Worm (Caenorhabditis elegans) whole organism, young adult: Measurements from ENCODE around the gene C14E2.3.
A peak's percentile ranks its signal among the peaks of the same experiment; 100 is the strongest.

ENCODE experiments used
- C17E4.6 ChIP-seq: fragments of 200-800 bp; sonication (Bioruptor generic); IDR thresholded peaks from 2 replicates; pipeline ENCODE4 v1.3.6; 2022; ENCODE audit warnings: missing genetic modification reagents, missing genetic modification characterization, missing compliant biosample characterization
- F10E7.11 ChIP-seq: sonication (generic microtip); optimal IDR thresholded peaks from 2 replicates; lab custom pipeline; 2017; ENCODE audit warnings: mild to moderate bottlenecking, missing genetic modification characterization, moderate library complexity, missing compliant biosample characterization
- F23B12.7 ChIP-seq: sonication (generic microtip); optimal IDR thresholded peaks from 2 replicates; lab custom pipeline; 2017; ENCODE audit warnings: missing genetic modification characterization, mild to moderate bottlenecking, missing compliant biosample characterization, antibody characterized with exemption, moderate library complexity; ENCODE audit not compliant: insufficient read depth
- F52B5.7 ChIP-seq: sonication (generic microtip); optimal IDR thresholded peaks from 2 replicates; lab custom pipeline; 2016; ENCODE audit warnings: mild to moderate bottlenecking, missing genetic modification characterization, missing compliant biosample characterization
- K12H6.12 ChIP-seq: fragments of 200-800 bp; sonication (Bioruptor generic); optimal IDR thresholded peaks from 2 replicates; lab custom pipeline; 2018; ENCODE audit warnings: mild to moderate bottlenecking, missing genetic modification characterization, missing compliant biosample characterization
- Y79H2A.3 ChIP-seq: fragments of 200-800 bp; sonication (Bioruptor generic); conservative IDR thresholded peaks from 2 replicates; pipeline ENCODE4 v1.3.6; 2022; ENCODE audit warnings: missing genetic modification reagents, missing genetic modification characterization, missing compliant biosample characterization
- ZK185.1 ChIP-seq: sonication (generic microtip); optimal IDR thresholded peaks from 2 replicates; lab custom pipeline; 2016; ENCODE audit warnings: mild to moderate bottlenecking, missing genetic modification characterization, missing compliant biosample characterization; ENCODE audit not compliant: poor library complexity, severe bottlenecking
- ama-1 ChIP-seq, 3 experiments: fragments of 150-350 bp in 1 of 3; sonication (generic microtip) in 2 of 3; optimal IDR thresholded peaks; 2 replicates each; lab custom pipeline; 2014 to 2018; ENCODE audit warnings: missing biosample characterization in 2 of 3, missing genetic modification characterization in 2 of 3, missing genetic modification reagents in 2 of 3
- aptf-3 ChIP-seq: fragments of 200-800 bp; sonication (Bioruptor generic); IDR thresholded peaks from 2 replicates; pipeline ENCODE4 v1.3.6; 2022; ENCODE audit warnings: missing genetic modification characterization, missing compliant biosample characterization
- atf-7 ChIP-seq: sonication (generic microtip); optimal IDR thresholded peaks from 2 replicates; lab custom pipeline; 2017; ENCODE audit warnings: mild to moderate bottlenecking, missing genetic modification characterization, missing compliant biosample characterization
- attf-5 ChIP-seq: fragments of 200-800 bp; sonication (Bioruptor generic); optimal IDR thresholded peaks from 2 replicates; lab custom pipeline; 2018; ENCODE audit warnings: mild to moderate bottlenecking, missing genetic modification characterization, missing compliant biosample characterization
- cebp-1 ChIP-seq, 2 experiments: fragments of 200-800 bp in 1 of 2; sonication (Bioruptor generic) in 1 of 2; sonication (generic microtip) in 1 of 2; IDR thresholded peaks in 1 of 2; optimal IDR thresholded peaks in 1 of 2; 2 replicates each; pipeline versions ENCODE4 v1.3.6 to Lab custom; 2017 to 2022; ENCODE audit warnings: missing compliant biosample characterization in 2 of 2, missing genetic modification characterization in 2 of 2, mild to moderate bottlenecking in 1 of 2, missing genetic modification reagents in 1 of 2, moderate library complexity in 1 of 2
- ceh-100 ChIP-seq: fragments of 200-800 bp; sonication (Bioruptor generic); IDR thresholded peaks from 2 replicates; pipeline ENCODE4 v1.3.6; 2022; ENCODE audit warnings: missing genetic modification reagents, missing genetic modification characterization, missing compliant biosample characterization
- ceh-27 ChIP-seq: fragments of 200-800 bp; sonication (Bioruptor generic); optimal IDR thresholded peaks from 2 replicates; lab custom pipeline; 2018; ENCODE audit warnings: mild to moderate bottlenecking, missing genetic modification characterization, moderate library complexity, missing compliant biosample characterization
- ceh-58 ChIP-seq: fragments of 200-800 bp; sonication (Bioruptor generic); IDR thresholded peaks from 2 replicates; pipeline ENCODE4 v1.3.6; 2022; ENCODE audit warnings: missing genetic modification characterization, missing compliant biosample characterization
- dox-1 ChIP-seq: fragments of 200-800 bp; sonication (Bioruptor generic); IDR thresholded peaks from 2 replicates; pipeline ENCODE4 v1.3.6; 2022; ENCODE audit warnings: missing genetic modification reagents, missing genetic modification characterization, missing compliant biosample characterization
- dpff-1 ChIP-seq: sonication (generic microtip); optimal IDR thresholded peaks from 2 replicates; lab custom pipeline; 2017; ENCODE audit warnings: mild to moderate bottlenecking, missing genetic modification characterization, missing compliant biosample characterization
- egl-18 ChIP-seq: fragments of 200-800 bp; sonication (Bioruptor generic); IDR thresholded peaks from 2 replicates; pipeline ENCODE4 v1.3.6; 2022; ENCODE audit warnings: missing genetic modification reagents, missing genetic modification characterization, missing compliant biosample characterization
- egl-44 ChIP-seq: fragments of 200-800 bp; sonication (Bioruptor generic); IDR thresholded peaks from 2 replicates; pipeline ENCODE4 v1.3.6; 2022; ENCODE audit warnings: missing genetic modification reagents, missing genetic modification characterization, missing compliant biosample characterization
- ekl-4 ChIP-seq: fragments of 200-800 bp; sonication (Bioruptor generic); IDR thresholded peaks from 2 replicates; pipeline ENCODE4 v1.3.6; 2022; ENCODE audit warnings: missing genetic modification reagents, missing genetic modification characterization, missing compliant biosample characterization
- gei-17 ChIP-seq: fragments of 200-800 bp; sonication (Bioruptor generic); optimal IDR thresholded peaks from 2 replicates; lab custom pipeline; 2018; ENCODE audit warnings: mild to moderate bottlenecking, missing genetic modification characterization, missing compliant biosample characterization
- him-1 ChIP-seq: sonication (generic microtip); optimal IDR thresholded peaks from 2 replicates; lab custom pipeline; 2016; ENCODE audit warnings: missing genotype, missing genetic modification reagents, missing genetic modification characterization, missing compliant biosample characterization
- hmg-1.2 ChIP-seq: fragments of 200-800 bp; sonication (Bioruptor generic); IDR thresholded peaks from 2 replicates; pipeline ENCODE4 v1.3.6; 2022; ENCODE audit warnings: missing genetic modification reagents, missing genetic modification characterization, missing compliant biosample characterization
- let-526 ChIP-seq: fragments of 200-800 bp; sonication (Bioruptor generic); IDR thresholded peaks from 2 replicates; pipeline ENCODE4 v1.3.6; 2022; ENCODE audit warnings: missing genetic modification reagents, missing genetic modification characterization, missing compliant biosample characterization
- lin-26 ChIP-seq: fragments of 200-800 bp; sonication (Bioruptor generic); IDR thresholded peaks from 2 replicates; pipeline ENCODE4 v1.3.6; 2022; ENCODE audit warnings: missing genetic modification reagents, missing genetic modification characterization, missing compliant biosample characterization
- lin-35 ChIP-seq, 3 experiments: fragments of 150-350 bp in 2 of 3; sonication (generic microtip) in 1 of 3; optimal IDR thresholded peaks; 2 replicates each; lab custom pipeline; 2014 to 2018; ENCODE audit warnings: missing biosample characterization in 3 of 3, missing genetic modification characterization in 3 of 3, missing genetic modification reagents in 3 of 3
- lir-1 ChIP-seq: fragments of 200-800 bp; sonication (Bioruptor generic); conservative IDR thresholded peaks from 2 replicates; pipeline ENCODE4 v1.3.6; 2022; ENCODE audit warnings: missing genetic modification reagents, missing genetic modification characterization, missing compliant biosample characterization
- madf-10 ChIP-seq: sonication (generic microtip); optimal IDR thresholded peaks from 2 replicates; lab custom pipeline; 2016; ENCODE audit warnings: mild to moderate bottlenecking, missing genetic modification characterization, missing compliant biosample characterization
- madf-3 ChIP-seq: fragments of 200-800 bp; sonication (Bioruptor generic); IDR thresholded peaks from 2 replicates; pipeline ENCODE4 v1.3.6; 2022; ENCODE audit warnings: missing genetic modification reagents, missing genetic modification characterization, missing compliant biosample characterization
- madf-8 ChIP-seq: fragments of 200-800 bp; sonication (Bioruptor generic); conservative IDR thresholded peaks from 2 replicates; pipeline ENCODE4 v1.3.6; 2022; ENCODE audit warnings: missing genetic modification reagents, missing genetic modification characterization, missing compliant biosample characterization
- mxl-1 ChIP-seq: sonication (generic microtip); optimal IDR thresholded peaks from 2 replicates; lab custom pipeline; 2016; ENCODE audit warnings: missing genetic modification characterization, missing compliant biosample characterization
- nfyb-1 ChIP-seq: fragments of 200-800 bp; sonication (Bioruptor generic); IDR thresholded peaks from 2 replicates; pipeline ENCODE4 v1.3.6; 2022; ENCODE audit warnings: missing genetic modification reagents, missing genetic modification characterization, missing compliant biosample characterization
- nhr-90 ChIP-seq: sonication (generic microtip); optimal IDR thresholded peaks from 2 replicates; lab custom pipeline; 2016; ENCODE audit warnings: missing genotype, mild to moderate bottlenecking, missing genetic modification characterization, missing compliant biosample characterization
- rpc-1 ChIP-seq, 2 experiments: fragments of 150-350 bp in 1 of 2; sonication (generic microtip) in 1 of 2; optimal IDR thresholded peaks; 2 replicates each; lab custom pipeline; 2014 to 2018; ENCODE audit warnings: missing biosample characterization in 1 of 2, missing genetic modification characterization in 1 of 2, missing genetic modification reagents in 1 of 2, missing genotype in 1 of 2
- snpc-4 ChIP-seq, 5 experiments: fragments of 150-350 bp in 1 of 5; sonication (generic microtip) in 4 of 5; optimal IDR thresholded peaks; 2 replicates each; lab custom pipeline; 2014 to 2018; ENCODE audit warnings: missing genetic modification characterization in 5 of 5, missing biosample characterization in 3 of 5, antibody characterized with exemption in 2 of 5, mild to moderate bottlenecking in 2 of 5, missing compliant biosample characterization in 2 of 5, missing genotype in 2 of 5, moderate library complexity in 2 of 5, missing genetic modification reagents in 1 of 5
- somi-1 ChIP-seq: fragments of 200-800 bp; sonication (Bioruptor generic); optimal IDR thresholded peaks from 2 replicates; lab custom pipeline; 2018; ENCODE audit warnings: mild to moderate bottlenecking, missing genetic modification characterization, missing compliant biosample characterization
- tbp1 ChIP-seq: fragments of 200-800 bp; sonication (Bioruptor generic); optimal IDR thresholded peaks from 2 replicates; lab custom pipeline; 2018; ENCODE audit warnings: mild to moderate bottlenecking, missing genetic modification characterization, missing compliant biosample characterization
- tbx-9 ChIP-seq: sonication (generic microtip); optimal IDR thresholded peaks from 2 replicates; lab custom pipeline; 2016; ENCODE audit warnings: borderline replicate concordance, missing genetic modification characterization, inconsistent platforms, missing compliant biosample characterization
- tlf-1 ChIP-seq: fragments of 200-800 bp; sonication (Bioruptor generic); optimal IDR thresholded peaks from 2 replicates; lab custom pipeline; 2018; ENCODE audit warnings: mild to moderate bottlenecking, missing genetic modification characterization, missing compliant biosample characterization
- zfh-2 ChIP-seq: fragments of 200-800 bp; sonication (Bioruptor generic); conservative IDR thresholded peaks from 2 replicates; pipeline ENCODE4 v1.3.6; 2022; ENCODE audit warnings: missing genetic modification reagents, missing genetic modification characterization, missing compliant biosample characterization
- ztf-18 ChIP-seq: sonication (generic microtip); optimal IDR thresholded peaks from 2 replicates; lab custom pipeline; 2016; ENCODE audit warnings: missing genotype, mild to moderate bottlenecking, missing genetic modification characterization, missing compliant biosample characterization
- ztf-26 ChIP-seq: sonication (generic microtip); optimal IDR thresholded peaks from 2 replicates; lab custom pipeline; 2017; ENCODE audit warnings: missing genetic modification characterization, missing compliant biosample characterization

Gene C14E2.3

DNA sequence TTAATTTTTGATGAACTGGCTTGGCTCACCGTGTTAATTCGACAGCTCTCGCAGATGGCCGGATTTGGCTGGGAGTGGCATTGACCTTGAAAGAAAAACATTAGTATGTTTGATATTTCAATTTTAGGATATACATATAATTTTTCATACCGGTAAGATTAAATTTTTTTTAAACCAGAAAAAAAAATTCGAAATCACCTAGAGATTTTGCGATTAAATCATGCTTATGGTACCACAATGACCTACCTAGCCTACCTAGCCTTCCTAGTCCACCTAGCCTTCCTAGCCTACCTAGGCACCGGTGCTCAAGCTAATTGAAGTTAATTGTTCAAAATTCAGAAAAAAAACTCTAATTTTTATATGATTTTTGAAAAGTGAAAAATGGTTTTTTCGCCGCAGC is at the start of gene C14E2.3:
TSS of gene C14E2.3 (minus strand) at position 101 of the 400 bp plus-strand sequence.
- TF ChIP-seq C17E4.6 (GFP tag; lab: Robert Waterston, UW): no peak
- no peak for TF ChIP-seq egl-44 (GFP tag; lab: Robert Waterston, UW)
- no peak for TF ChIP-seq him-1 (tag; lab: Kevin White, UChicago)
- no peak for TF ChIP-seq ztf-18 (tag; lab: Kevin White, UChicago)
- no peak for TF ChIP-seq madf-3 (GFP tag; lab: Robert Waterston, UW)
- TF ChIP-seq aptf-3 (GFP tag; lab: Robert Waterston, UW): no peak
- TF ChIP-seq nfyb-1 (GFP tag; lab: Robert Waterston, UW): no peak
- TF ChIP-seq nhr-90 (tag; lab: Kevin White, UChicago): no peak
- TF ChIP-seq madf-10: no peak
- no peak for TF ChIP-seq tbp1
- TF ChIP-seq F23B12.7 (tag; lab: Kevin White, UChicago): no peak

ce11 chrX:1860422-1860821 is 49.1 kb upstream of the C14E2.3 start, which contains the start of gene T26C11.8:
Gene T26C11.8, plus strand, starts transcription at chrX:1860722.
- TF ChIP-seq egl-18 (GFP tag; lab: Robert Waterston, UW) (no peak), F10E7.11 (tag; lab: Kevin White, UChicago) (no peak), snpc-4 (GFP tag; optimal IDR thresholded peaks at IDR 0.05; lab: Kevin White, UChicago) (no peak), snpc-4 (tag; optimal IDR thresholded peaks at IDR 0.05; lab: Kevin White, UChicago) (no peak)

DNA sequence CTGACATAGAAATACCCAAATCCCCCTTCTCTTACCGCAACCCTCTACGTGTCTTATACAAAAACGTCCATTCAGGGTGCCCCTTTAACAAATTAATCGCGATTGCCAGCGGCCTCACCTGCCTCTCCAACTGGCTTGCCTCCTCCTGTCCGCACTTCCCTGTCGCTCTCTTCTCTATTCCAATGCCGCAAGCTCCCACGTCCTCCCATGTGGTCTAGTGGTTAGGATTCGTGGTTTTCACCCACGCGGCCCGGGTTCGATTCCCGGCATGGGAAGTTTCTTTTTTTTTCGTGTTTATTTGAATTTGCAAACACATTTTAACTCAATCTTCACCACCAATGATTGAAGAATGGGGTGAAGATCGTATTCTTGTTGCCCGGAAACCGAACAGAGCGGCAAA is 47.3 kb upstream of the C14E2.3 start:
- TF ChIP-seq ama-1 (optimal IDR thresholded peaks at IDR 0.05; lab: Kevin White, UChicago) (no peak), ama-1 (GFP tag; optimal IDR thresholded peaks at IDR 0.05; lab: Kevin White, UChicago) (peak in 1 of 2 experiments; percentile 82), ZK185.1 (tag; lab: Kevin White, UChicago) (no peak), attf-5 (GFP tag; lab: Kevin White, UChicago) (peak; percentile 43), ceh-100 (peak; percentile 23; the same call in 1 of the 2 replicates), ceh-27 (GFP tag; lab: Kevin White, UChicago) (no peak), somi-1 (GFP tag; lab: Kevin White, UChicago) (no peak), zfh-2 (GFP tag; lab: Robert Waterston, UW) (peak; percentile 82), ceh-58 (GFP tag; lab: Robert Waterston, UW) (0 out of 2 replicates have a peak, but pooled peaks have one; percentile 63), atf-7 (tag; lab: Kevin White, UChicago) (peak; percentile 42), gei-17 (peak; percentile 82), K12H6.12 (peak; percentile 4), F52B5.7 (tag; lab: Kevin White, UChicago) (peak; percentile 32), let-526 (0 out of 2 replicates have a peak, but pooled peaks have one; percentile 42), lir-1 (GFP tag; lab: Robert Waterston, UW) (peak; percentile 41; the same call in 1 of the 2 replicates), hmg-1.2 (GFP tag; lab: Robert Waterston, UW) (peak; percentile 83), ztf-26 (tag; lab: Kevin White, UChicago) (peak; percentile 48), madf-10 (peak; percentile 66), dpff-1 (tag; lab: Kevin White, UChicago) (no peak), madf-8 (GFP tag; lab: Robert Waterston, UW) (no peak), dox-1 (GFP tag; lab: Robert Waterston, UW) (peak; percentile 90), lin-35 (GFP tag; optimal IDR thresholded peaks at IDR 0.05; lab: Kevin White, UChicago) (peak in 1 of 3 experiments; percentile 37), Y79H2A.3 (GFP tag; lab: Robert Waterston, UW) (no peak), tbx-9 (peak; percentile 9), tlf-1 (peak; percentile 1), tbp1 (peak; percentile 95), cebp-1 (GFP tag; IDR thresholded peaks at IDR 0.05; lab: Robert Waterston, UW) (0 out of 2 replicates have a peak, but pooled peaks have one; percentile 43), cebp-1 (tag; optimal IDR thresholded peaks at IDR 0.05; lab: Kevin White, UChicago) (no peak), lin-26 (GFP tag; lab: Robert Waterston, UW) (peak; percentile 82; the same call in 1 of the 2 replicates), ekl-4 (GFP tag; lab: Robert Waterston, UW) (peak; percentile 49), mxl-1 (peak; percentile 67), rpc-1 (optimal IDR thresholded peaks at IDR 0.05; lab: Kevin White, UChicago) (peak; percentile 63), rpc-1 (tag; optimal IDR thresholded peaks at IDR 0.05; lab: Kevin White, UChicago) (peak; percentile 79), snpc-4 (GFP tag; optimal IDR thresholded peaks at IDR 0.05; lab: Kevin White, UChicago) (peak; percentile 55), snpc-4 (tag; optimal IDR thresholded peaks at IDR 0.05; lab: Kevin White, UChicago) (no peak)
